Worm (Caenorhabditis elegans): ENCODE data around the gene txt-17.

The txt-17 gene

DNA sequence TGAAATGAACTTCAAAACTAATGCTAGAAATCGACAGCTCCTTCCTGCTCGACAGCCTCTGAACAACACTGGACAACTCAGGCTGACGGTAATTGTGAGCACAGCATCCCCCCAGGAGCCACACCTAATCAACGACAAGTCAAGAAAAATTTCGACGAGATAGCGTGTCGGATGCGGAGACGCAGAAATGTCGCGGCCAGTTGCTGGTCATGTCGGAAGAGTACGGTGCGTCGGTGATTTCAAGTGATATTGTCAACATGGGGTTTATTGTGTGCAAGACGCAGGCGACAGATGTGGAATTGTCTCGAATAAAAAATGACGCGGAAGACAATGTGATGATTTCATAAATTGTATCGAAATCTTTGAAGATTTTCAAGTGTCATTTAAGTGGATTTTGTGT, 16.5 kb downstream of the txt-17 start, which contains the start of gene twk-11:
twk-11 (minus strand) TSS at position 101 of the 400 bp plus-strand sequence.
- TF ChIP-seq W03F9.2 (tag; optimal IDR thresholded peaks at IDR 0.05): no peak
- no peak for TF ChIP-seq dao-5 (tag; optimal IDR thresholded peaks at IDR 0.05)
- TF ChIP-seq him-1 (tag; optimal IDR thresholded peaks at IDR 0.05): no peak

DNA sequence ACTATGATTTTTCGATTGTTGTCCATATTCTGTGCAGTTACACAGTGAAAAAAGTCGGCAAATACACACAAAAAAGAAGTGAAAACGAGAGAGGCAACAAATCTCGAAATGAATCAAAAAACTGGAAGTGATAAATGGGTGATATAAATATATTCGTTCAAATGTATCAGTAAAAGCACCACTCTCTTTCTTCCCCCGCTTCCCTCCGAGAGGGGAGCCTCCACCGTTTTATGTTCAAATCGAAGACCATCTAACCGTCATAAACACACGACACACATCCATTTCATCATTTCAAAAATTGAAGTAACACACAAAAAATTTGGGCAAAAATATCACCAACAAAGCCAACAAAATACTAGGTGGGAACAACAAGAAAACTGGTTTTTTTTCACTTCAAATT, 25.9 kb downstream of the txt-17 start, which contains the start of gene F20A1.6:
F20A1.6 (minus strand) TSS at position 101 of the 400 bp plus-strand sequence.
- TF ChIP-seq him-1 (tag; optimal IDR thresholded peaks at IDR 0.05): no peak
- no peak for TF ChIP-seq dao-5 (tag; optimal IDR thresholded peaks at IDR 0.05)
- no peak for TF ChIP-seq W03F9.2 (tag; optimal IDR thresholded peaks at IDR 0.05)

DNA sequence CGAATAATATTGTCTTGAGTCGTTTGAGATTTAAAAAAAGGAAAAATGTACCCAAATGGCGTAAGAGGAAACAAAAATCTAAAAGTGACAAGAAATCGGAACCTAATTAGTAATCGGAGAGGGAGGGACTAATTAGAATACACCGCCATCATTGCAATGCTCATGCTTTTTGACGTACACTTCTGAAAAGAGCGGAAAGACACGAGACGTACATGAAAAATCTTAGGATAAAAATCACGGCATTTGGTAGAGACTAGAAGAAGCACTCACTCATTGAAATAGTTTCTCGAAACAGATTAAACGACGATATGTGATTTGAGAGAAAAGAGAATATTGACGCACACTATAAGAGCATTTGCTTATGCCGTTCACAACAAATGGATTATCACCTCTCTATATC, 30.0 kb downstream of the txt-17 start:
- TF ChIP-seq dao-5 (tag; optimal IDR thresholded peaks at IDR 0.05) (no peak), him-1 (tag; optimal IDR thresholded peaks at IDR 0.05) (no peak), W03F9.2 (tag; optimal IDR thresholded peaks at IDR 0.05) (no peak)

DNA sequence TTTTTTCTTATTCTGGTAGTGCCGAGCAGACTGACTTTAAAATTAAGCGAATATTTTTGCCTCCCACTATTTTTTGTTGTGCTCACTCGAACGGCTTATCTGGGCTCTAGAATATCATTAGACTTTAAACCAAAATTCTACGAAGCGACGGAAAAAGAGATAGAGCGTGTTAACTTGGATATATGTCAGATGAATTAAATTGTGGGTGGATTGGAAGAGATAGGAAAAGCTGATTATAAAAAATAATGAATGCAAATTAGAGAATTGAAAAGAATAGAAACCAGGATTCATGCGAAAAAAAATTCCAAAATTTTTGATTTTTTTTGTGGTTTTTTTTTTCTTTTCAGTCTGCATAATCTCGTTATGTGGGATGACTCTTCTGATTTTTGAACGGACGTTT, 31.2 kb downstream of the txt-17 start, which contains the start of gene F20A1.4:
F20A1.4 (minus strand) TSS at position 101 of the 400 bp plus-strand sequence.
- TF ChIP-seq dao-5 (tag; optimal IDR thresholded peaks at IDR 0.05): no peak
- TF ChIP-seq him-1 (tag; optimal IDR thresholded peaks at IDR 0.05): no peak
- no peak for TF ChIP-seq W03F9.2 (tag; optimal IDR thresholded peaks at IDR 0.05)

DNA sequence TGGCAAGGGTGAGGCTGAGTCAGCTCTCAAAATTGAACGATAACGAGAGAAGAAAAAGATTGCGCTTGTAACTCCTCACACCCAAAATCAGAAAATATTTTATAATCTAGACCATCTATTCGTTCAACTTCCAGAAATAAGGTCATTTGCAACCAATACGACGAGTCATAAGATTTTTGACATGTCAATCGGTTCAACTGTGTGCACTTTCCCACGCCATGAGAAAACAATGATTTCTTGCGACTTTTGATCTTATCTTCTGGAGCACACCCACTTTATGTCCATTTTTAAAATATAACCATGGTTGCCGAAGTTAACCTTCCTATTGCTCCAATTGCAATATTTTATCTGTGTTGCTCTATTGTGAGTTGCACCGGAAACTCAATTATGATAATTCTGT, 35.9 kb downstream of the txt-17 start, which contains the start of gene srsx-32:
srsx-32 (plus strand) TSS at position 301 of the 400 bp plus-strand sequence.
- TF ChIP-seq him-1 (tag; optimal IDR thresholded peaks at IDR 0.05): no peak

DNA sequence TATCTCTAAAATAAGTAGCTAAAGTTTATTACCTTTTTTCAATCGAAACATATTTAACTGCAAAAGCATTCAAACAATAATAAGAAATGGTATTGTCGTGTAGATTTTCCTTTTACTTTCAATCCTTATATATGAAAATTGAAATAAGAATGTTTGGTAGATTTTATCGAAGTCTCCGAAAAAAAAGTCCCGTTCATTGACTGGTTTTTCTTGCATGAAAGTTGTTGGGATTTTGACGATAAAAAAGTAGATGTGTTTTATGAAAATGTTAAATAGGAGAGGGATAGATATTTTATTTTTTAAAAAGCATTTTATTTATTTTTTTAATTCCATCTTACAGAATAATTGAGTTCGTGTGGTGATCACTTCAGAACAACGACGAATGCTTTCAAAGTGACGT, 37.1 kb downstream of the txt-17 start, which contains the start of gene C33G8.13:
C33G8.13 (minus strand) TSS at position 101 of the 400 bp plus-strand sequence.
- TF ChIP-seq dao-5 (tag; optimal IDR thresholded peaks at IDR 0.05) (no peak), W03F9.2 (tag; optimal IDR thresholded peaks at IDR 0.05) (no peak), him-1 (tag; optimal IDR thresholded peaks at IDR 0.05) (no peak)

DNA sequence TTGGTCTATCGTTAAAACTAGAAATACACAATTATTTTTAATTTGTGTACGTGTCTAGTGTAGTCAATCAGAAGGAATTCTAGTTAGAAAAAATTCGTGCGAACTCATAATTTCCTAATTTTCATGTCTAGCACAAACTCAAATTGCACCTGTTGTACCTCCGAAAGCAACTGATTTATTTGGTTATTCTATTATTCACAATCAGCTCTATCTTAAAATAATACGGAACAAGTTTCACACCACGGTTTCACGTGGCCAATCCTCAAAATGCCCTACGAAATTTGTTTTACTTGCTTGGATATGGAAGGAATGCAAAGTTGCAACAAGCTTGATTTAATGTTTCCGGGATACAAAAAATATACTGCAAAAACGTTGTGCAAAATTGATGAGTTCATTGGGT, 40.4 kb downstream of the txt-17 start, which contains the start of gene srw-127:
srw-127 (plus strand) TSS at position 301 of the 400 bp plus-strand sequence.
- TF ChIP-seq W03F9.2 (tag; optimal IDR thresholded peaks at IDR 0.05) (no peak), dao-5 (tag; optimal IDR thresholded peaks at IDR 0.05) (no peak), him-1 (tag; optimal IDR thresholded peaks at IDR 0.05) (no peak)

DNA sequence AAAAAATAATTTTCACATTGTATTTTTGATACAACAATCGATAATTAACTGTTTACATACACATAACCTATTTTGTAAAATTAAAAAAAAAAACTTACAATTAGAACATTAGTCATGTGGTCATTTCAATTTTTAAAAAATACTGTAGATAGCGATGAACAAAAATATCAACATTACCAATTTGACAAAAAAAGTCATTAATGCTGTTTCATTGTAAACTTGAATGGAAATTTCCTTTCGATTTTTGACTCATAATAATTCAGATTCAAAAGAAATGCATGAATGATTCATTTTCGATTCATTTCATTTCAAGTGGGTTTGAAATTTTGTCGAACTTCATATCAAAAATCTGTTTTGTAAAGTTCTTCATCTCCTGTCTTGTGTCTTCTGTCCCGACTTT, 43.5 kb downstream of the txt-17 start, which contains the start of gene C33G8.2:
C33G8.2 (plus strand) TSS at position 301 of the 400 bp plus-strand sequence.
- TF ChIP-seq him-1 (tag; optimal IDR thresholded peaks at IDR 0.05) (no peak), dao-5 (tag; optimal IDR thresholded peaks at IDR 0.05) (no peak), W03F9.2 (tag; optimal IDR thresholded peaks at IDR 0.05) (no peak)

DNA sequence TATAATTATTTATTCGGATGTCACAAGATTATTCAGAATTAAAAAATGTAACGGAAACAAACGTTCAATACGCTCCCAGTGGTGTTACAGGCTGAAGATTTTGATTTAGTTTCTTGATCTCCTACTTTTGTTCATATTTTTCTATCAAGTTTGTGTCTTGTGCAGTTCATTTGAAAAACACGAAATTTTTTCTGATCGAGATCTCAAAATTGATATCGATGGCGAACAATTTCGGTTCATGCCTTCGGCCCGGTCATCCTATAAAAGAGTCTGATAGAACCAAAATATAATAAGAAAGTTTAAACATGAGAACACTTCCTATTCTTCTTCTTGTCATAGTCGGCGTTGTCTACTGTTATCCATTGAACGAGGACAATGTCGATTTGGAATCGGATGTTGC, 45.7 kb downstream of the txt-17 start, which contains the start of gene drd-10:
drd-10 (plus strand) TSS at position 301 of the 400 bp plus-strand sequence.
- TF ChIP-seq dao-5 (tag; optimal IDR thresholded peaks at IDR 0.05) (no peak), W03F9.2 (tag; optimal IDR thresholded peaks at IDR 0.05) (no peak), him-1 (tag; optimal IDR thresholded peaks at IDR 0.05) (no peak)

DNA sequence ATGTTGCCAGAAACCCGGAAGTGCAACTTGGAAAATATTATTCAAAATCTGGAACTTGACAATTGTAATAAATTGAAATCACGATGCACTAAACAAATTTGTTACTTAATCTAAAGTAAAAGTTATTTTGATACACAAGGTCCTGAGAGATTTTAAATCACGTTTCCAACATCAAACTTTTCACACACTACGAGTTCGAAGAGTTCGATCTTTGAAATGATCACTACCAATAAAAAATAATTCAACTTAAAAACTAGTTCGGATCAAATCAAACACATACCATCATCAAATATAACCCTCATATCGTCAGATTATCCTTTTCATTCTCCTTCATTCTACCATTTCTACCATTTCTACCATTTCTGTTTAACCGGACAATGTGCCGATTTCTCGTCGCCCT, 47.0 kb downstream of the txt-17 start, which contains the start of gene spig-10:
spig-10 (plus strand) TSS at position 301 of the 400 bp plus-strand sequence.
- no peak for TF ChIP-seq dao-5 (tag; optimal IDR thresholded peaks at IDR 0.05)
- TF ChIP-seq W03F9.2 (tag; optimal IDR thresholded peaks at IDR 0.05): no peak
- TF ChIP-seq him-1 (tag; optimal IDR thresholded peaks at IDR 0.05): no peak

DNA sequence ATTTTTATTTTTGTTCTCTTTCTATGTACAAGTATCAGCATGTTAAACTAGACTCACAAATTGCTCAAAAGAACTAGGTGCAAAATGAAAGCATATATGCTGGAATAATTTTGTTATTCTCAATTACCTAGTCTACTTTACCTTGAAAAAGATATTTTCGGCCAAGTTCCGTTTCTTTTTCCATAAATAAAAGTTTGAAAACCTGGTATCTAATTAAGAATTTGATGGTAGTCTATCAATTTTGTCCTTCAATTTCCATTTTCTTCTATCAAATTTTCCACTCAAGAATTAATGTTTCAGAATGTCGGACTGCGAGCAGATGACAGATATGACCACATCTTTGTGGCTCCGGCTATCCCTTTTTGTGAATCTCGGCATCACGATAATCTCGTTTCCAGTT, 49.1 kb downstream of the txt-17 start, which contains the start of gene srab-4:
srab-4 (plus strand) TSS at position 301 of the 400 bp plus-strand sequence.
- TF ChIP-seq him-1 (tag; optimal IDR thresholded peaks at IDR 0.05): no peak
- no peak for TF ChIP-seq W03F9.2 (tag; optimal IDR thresholded peaks at IDR 0.05)
- TF ChIP-seq dao-5 (tag; optimal IDR thresholded peaks at IDR 0.05): no peak

Data from whole organism, L4/young adult.